Fruit fly (Drosophila melanogaster) whole organism, prepupa: ENCODE measurements around the gene CG6739.

Experiments used
- Blimp-1 ChIP-seq: fragments of 200-800 bp; sonication (Bioruptor generic); optimal IDR thresholded peaks from 3 replicates; lab custom pipeline; 2017; ENCODE audit warnings: missing biosample characterization, missing genetic modification characterization, mild to moderate bottlenecking, moderate library complexity, missing genetic modification reagents
- CG10631 ChIP-seq: fragments of 200-800 bp; sonication (Bioruptor generic); optimal IDR thresholded peaks from 2 replicates; lab custom pipeline; 2016; ENCODE audit warnings: missing biosample characterization, missing genetic modification characterization
- CG11294 ChIP-seq: fragments of 200-800 bp; sonication (Bioruptor generic); IDR thresholded peaks from 2 replicates; pipeline ENCODE4 v1.3.6; 2022; ENCODE audit warnings: missing biosample characterization, missing genetic modification characterization
- CG11762 ChIP-seq: fragments of 200-800 bp; sonication (Bioruptor generic); optimal IDR thresholded peaks from 3 replicates; lab custom pipeline; 2016; ENCODE audit warnings: missing biosample characterization, missing genetic modification characterization; ENCODE audit not compliant: insufficient read depth
- CG11902 ChIP-seq: fragments of 200-800 bp; sonication (Bioruptor generic); optimal IDR thresholded peaks from 3 replicates; lab custom pipeline; 2016; ENCODE audit warnings: missing biosample characterization, missing genetic modification characterization
- CG15336 ChIP-seq: fragments of 200-800 bp; sonication (Bioruptor generic); IDR thresholded peaks from 2 replicates; pipeline ENCODE4 v1.3.6; 2022; ENCODE audit warnings: missing biosample characterization, missing genetic modification characterization
- CG1621 ChIP-seq: fragments of 200-800 bp; sonication (Bioruptor generic); optimal IDR thresholded peaks from 3 replicates; lab custom pipeline; 2018; ENCODE audit warnings: missing biosample characterization, mild to moderate bottlenecking, missing genetic modification characterization
- CG16779 ChIP-seq: fragments of 200-800 bp; sonication (Bioruptor generic); optimal IDR thresholded peaks from 3 replicates; lab custom pipeline; 2017; ENCODE audit warnings: missing biosample characterization, mild to moderate bottlenecking, missing genetic modification characterization
- CG31627 ChIP-seq: fragments of 200-800 bp; sonication (Bioruptor generic); optimal IDR thresholded peaks from 3 replicates; lab custom pipeline; 2016; ENCODE audit warnings: missing biosample characterization, missing genetic modification characterization
- CG32006 ChIP-seq: fragments of 200-800 bp; sonication (Bioruptor generic); optimal IDR thresholded peaks from 3 replicates; lab custom pipeline; 2017; ENCODE audit warnings: missing biosample characterization, mild to moderate bottlenecking, missing genetic modification characterization
- CG34406 ChIP-seq: fragments of 200-800 bp; sonication (Bioruptor generic); optimal IDR thresholded peaks from 3 replicates; lab custom pipeline; 2016; ENCODE audit warnings: missing biosample characterization, missing genetic modification characterization
- CG3919 ChIP-seq: fragments of 200-800 bp; sonication (Bioruptor generic); optimal IDR thresholded peaks from 3 replicates; lab custom pipeline; 2016; ENCODE audit warnings: missing biosample characterization, missing genetic modification characterization
- CG4318 ChIP-seq: fragments of 200-800 bp; sonication (Bioruptor generic); optimal IDR thresholded peaks from 3 replicates; lab custom pipeline; 2017; ENCODE audit warnings: missing biosample characterization, mild to moderate bottlenecking, missing genetic modification characterization
- CG6163 ChIP-seq: fragments of 200-800 bp; sonication (Bioruptor generic); IDR thresholded peaks from 3 replicates; pipeline ENCODE4 v1.3.6; 2022; ENCODE audit warnings: missing biosample characterization, missing genetic modification characterization
- CG6276 ChIP-seq: fragments of 200-800 bp; sonication (Bioruptor generic); optimal IDR thresholded peaks from 2 replicates; lab custom pipeline; 2017; ENCODE audit warnings: missing biosample characterization, mild to moderate bottlenecking, missing genetic modification characterization
- CG6792 ChIP-seq: fragments of 200-800 bp; sonication (Bioruptor generic); optimal IDR thresholded peaks from 3 replicates; lab custom pipeline; 2016; ENCODE audit warnings: missing biosample characterization, missing genetic modification characterization
- CG6854 ChIP-seq: fragments of 200-800 bp; sonication (Bioruptor generic); optimal IDR thresholded peaks from 2 replicates; lab custom pipeline; 2017; ENCODE audit warnings: missing biosample characterization, mild to moderate bottlenecking, missing genetic modification characterization
- CG7368 ChIP-seq: fragments of 200-800 bp; sonication (Bioruptor generic); optimal IDR thresholded peaks from 3 replicates; lab custom pipeline; 2016; ENCODE audit warnings: missing biosample characterization, missing genetic modification characterization
- CG8119 ChIP-seq: fragments of 200-800 bp; sonication (Bioruptor generic); IDR thresholded peaks from 3 replicates; pipeline ENCODE4 v1.3.6; 2022; ENCODE audit warnings: missing biosample characterization, missing genetic modification characterization
- CG8632 ChIP-seq: fragments of 200-800 bp; sonication (Bioruptor generic); optimal IDR thresholded peaks from 3 replicates; lab custom pipeline; 2016; ENCODE audit warnings: missing biosample characterization, missing genetic modification characterization
- CG9139 ChIP-seq: fragments of 200-800 bp; sonication (Bioruptor generic); optimal IDR thresholded peaks from 3 replicates; lab custom pipeline; 2017; ENCODE audit warnings: missing biosample characterization, mild to moderate bottlenecking, missing genetic modification characterization
- Eip75B ChIP-seq: fragments of 200-800 bp; sonication (Bioruptor generic); optimal IDR thresholded peaks from 3 replicates; lab custom pipeline; 2016; ENCODE audit warnings: missing biosample characterization, missing genetic modification characterization
- Eip78C ChIP-seq: fragments of 200-800 bp; sonication (Bioruptor generic); peaks from one replicate; lab custom pipeline; 2016; ENCODE audit warnings: missing biosample characterization, missing genetic modification characterization
- Eip93F ChIP-seq: fragments of 200-800 bp; sonication (Bioruptor generic); optimal IDR thresholded peaks from 2 replicates; lab custom pipeline; 2016; ENCODE audit warnings: missing biosample characterization, mild to moderate bottlenecking, missing genetic modification characterization
- Ets21C ChIP-seq: fragments of 200-800 bp; sonication (Bioruptor generic); optimal IDR thresholded peaks from 3 replicates; lab custom pipeline; 2016; ENCODE audit warnings: missing biosample characterization, missing genetic modification characterization
- Ets96B ChIP-seq: fragments of 200-800 bp; optimal IDR thresholded peaks from 2 replicates; lab custom pipeline; 2019; ENCODE audit warnings: missing biosample characterization, mild to moderate bottlenecking, missing genetic modification characterization, moderate library complexity
- Gug ChIP-seq: fragments of 200-800 bp; sonication (Bioruptor generic); IDR thresholded peaks from 2 replicates; pipeline ENCODE4 v1.3.6; 2022; ENCODE audit warnings: missing biosample characterization, missing genetic modification characterization
- Hr38 ChIP-seq: sonication (Bioruptor generic); optimal IDR thresholded peaks from 2 replicates; lab custom pipeline; 2016; ENCODE audit warnings: missing biosample characterization, missing genetic modification characterization
- Hr39 ChIP-seq: fragments of 200-800 bp; sonication (Bioruptor generic); optimal IDR thresholded peaks from 2 replicates; lab custom pipeline; 2016; ENCODE audit warnings: missing biosample characterization, missing genetic modification characterization
- Hr4 ChIP-seq: fragments of 200-800 bp; sonication (Bioruptor generic); optimal IDR thresholded peaks from 3 replicates; lab custom pipeline; 2016; ENCODE audit warnings: missing biosample characterization, missing genetic modification characterization
- Lpt ChIP-seq: fragments of 200-800 bp; sonication (Bioruptor generic); optimal IDR thresholded peaks from 3 replicates; lab custom pipeline; 2016; ENCODE audit warnings: missing biosample characterization, missing genetic modification characterization
- Met ChIP-seq: fragments of 200-800 bp; sonication (Bioruptor generic); optimal IDR thresholded peaks from 3 replicates; lab custom pipeline; 2016; ENCODE audit warnings: missing biosample characterization, missing genetic modification characterization
- OdsH ChIP-seq: fragments of 200-800 bp; sonication (Bioruptor generic); optimal IDR thresholded peaks from 3 replicates; lab custom pipeline; 2016; ENCODE audit warnings: missing biosample characterization, missing genetic modification characterization
- Sox15 ChIP-seq: fragments of 200-800 bp; sonication (Bioruptor generic); optimal IDR thresholded peaks from 3 replicates; lab custom pipeline; 2016; ENCODE audit warnings: missing biosample characterization, missing genetic modification characterization
- achi ChIP-seq: fragments of 200-800 bp; sonication (Bioruptor generic); optimal IDR thresholded peaks from 3 replicates; lab custom pipeline; 2016; ENCODE audit warnings: missing biosample characterization, missing genetic modification characterization
- cyc ChIP-seq: fragments of 200-800 bp; sonication (Bioruptor generic); optimal IDR thresholded peaks from 3 replicates; lab custom pipeline; 2016; ENCODE audit warnings: missing biosample characterization, missing genetic modification characterization
- dsx ChIP-seq: fragments of 200-800 bp; optimal IDR thresholded peaks from 3 replicates; lab custom pipeline; 2019; ENCODE audit warnings: missing biosample characterization, mild to moderate bottlenecking, missing genetic modification characterization, moderate library complexity; ENCODE audit not compliant: poor library complexity, severe bottlenecking
- eg ChIP-seq: fragments of 200-800 bp; sonication (Bioruptor generic); IDR thresholded peaks from 3 replicates; pipeline ENCODE4 v1.3.6; 2022; ENCODE audit warnings: missing biosample characterization, missing genetic modification characterization
- esn ChIP-seq: fragments of 200-800 bp; sonication (Bioruptor generic); optimal IDR thresholded peaks from 2 replicates; lab custom pipeline; 2016; ENCODE audit warnings: missing biosample characterization, mild to moderate bottlenecking, missing genetic modification characterization, moderate library complexity
- fd59A ChIP-seq: fragments of 200-800 bp; sonication (Bioruptor generic); optimal IDR thresholded peaks from 2 replicates; lab custom pipeline; 2017; ENCODE audit warnings: missing biosample characterization, mild to moderate bottlenecking, missing genetic modification characterization, missing genetic modification reagents
- fd85E ChIP-seq: fragments of 200-800 bp; sonication (Bioruptor generic); optimal IDR thresholded peaks from 3 replicates; lab custom pipeline; 2016; ENCODE audit warnings: missing biosample characterization, missing genetic modification characterization
- fkh ChIP-seq: fragments of 200-800 bp; sonication (Bioruptor generic); optimal IDR thresholded peaks from 3 replicates; lab custom pipeline; 2017; ENCODE audit warnings: missing biosample characterization, mild to moderate bottlenecking, missing genetic modification characterization, moderate library complexity
- lz ChIP-seq: fragments of 200-800 bp; sonication (Bioruptor generic); optimal IDR thresholded peaks from 3 replicates; lab custom pipeline; 2016; ENCODE audit warnings: missing biosample characterization, missing genetic modification characterization
- net ChIP-seq: fragments of 200-800 bp; sonication (Bioruptor generic); optimal IDR thresholded peaks from 3 replicates; lab custom pipeline; 2016; ENCODE audit warnings: missing biosample characterization, missing genetic modification characterization
- salr ChIP-seq, 2 experiments: fragments of 200-800 bp; sonication (Bioruptor generic); optimal IDR thresholded peaks; 3 replicates each; lab custom pipeline; 2016 to 2018; ENCODE audit warnings: missing biosample characterization in 2 of 2, missing genetic modification characterization in 2 of 2, mild to moderate bottlenecking in 1 of 2
- spab ChIP-seq: fragments of 200-800 bp; sonication (Bioruptor generic); optimal IDR thresholded peaks from 2 replicates; lab custom pipeline; 2017; ENCODE audit warnings: missing biosample characterization, mild to moderate bottlenecking, missing genetic modification characterization, missing genetic modification reagents
- ss ChIP-seq, 2 experiments: fragments of 200-800 bp; sonication (Bioruptor generic); optimal IDR thresholded peaks; 2 replicates in 1 of 2; 3 replicates in 1 of 2; lab custom pipeline; 2017 to 2018; ENCODE audit warnings: mild to moderate bottlenecking in 2 of 2, missing biosample characterization in 2 of 2, missing genetic modification characterization in 2 of 2, moderate library complexity in 1 of 2
- svp ChIP-seq: fragments of 200-800 bp; sonication (Bioruptor generic); peaks from one replicate; lab custom pipeline; 2016; ENCODE audit warnings: missing biosample characterization, missing genetic modification characterization
- vri ChIP-seq: fragments of 200-800 bp; sonication (Bioruptor generic); optimal IDR thresholded peaks from 3 replicates; lab custom pipeline; 2016; ENCODE audit warnings: missing biosample characterization, mild to moderate bottlenecking, missing genetic modification characterization

CG6739 gene

dm6 chr2L:7596862-7597261 lies 11.3 kb upstream of the CG6739 start (continued):
- TF ChIP-seq CG7368 (GFP tag; lab: Kevin White, UChicago) (peak; percentile 53), esn (GFP tag; lab: Kevin White, UChicago) (peak; percentile 76), Met (GFP tag; lab: Kevin White, UChicago) (peak; percentile 74), spab (peak; percentile 25), CG4318 (peak; percentile 35), CG15336 (GFP tag; lab: Robert Waterston, UW) (peak; percentile 79), eg (GFP tag; lab: Robert Waterston, UW) (peak; percentile 76), CG16779 (tag; lab: Kevin White, UChicago) (peak; percentile 11), Ets96B (tag; lab: Kevin White, UChicago) (peak; percentile 42), CG31627 (GFP tag; lab: Kevin White, UChicago) (peak; percentile 73), fd85E (GFP tag; lab: Kevin White, UChicago) (peak; percentile 23)
- TF ChIP-seq, all 60 proteins: peak for 55

- TF ChIP-seq Lpt (no peak), CG10631 (GFP tag; lab: Kevin White, UChicago) (no peak), Eip78C (peak; percentile 81), Eip75B (GFP tag; lab: Kevin White, UChicago) (peak; percentile 9), CG8632 (no peak), salr (GFP tag; optimal IDR thresholded peaks at IDR 0.05; lab: Kevin White, UChicago) (no peak), CG9139 (GFP tag; lab: Kevin White, UChicago) (no peak), Hr4 (GFP tag; lab: Kevin White, UChicago) (peak; percentile 63), dsx (GFP tag; lab: Kevin White, UChicago) (no peak), Ets96B (tag; lab: Kevin White, UChicago) (no peak), CG3919 (GFP tag; lab: Kevin White, UChicago) (peak; percentile 31), CG34406 (GFP tag; lab: Kevin White, UChicago) (peak; percentile 40), CG7368 (GFP tag; lab: Kevin White, UChicago) (no peak), Blimp-1 (GFP tag; lab: Kevin White, UChicago) (peak; percentile 40), Ets21C (GFP tag; lab: Kevin White, UChicago) (no peak), CG6276 (GFP tag; lab: Kevin White, UChicago) (peak; percentile 25), Met (GFP tag; lab: Kevin White, UChicago) (peak; percentile 23), net (no peak), CG11902 (GFP tag; lab: Kevin White, UChicago) (peak; percentile 59), esn (GFP tag; lab: Kevin White, UChicago) (no peak), svp (peak; percentile 85), CG11294 (GFP tag; lab: Robert Waterston, UW) (no peak), Gug (GFP tag; lab: Robert Waterston, UW) (no peak), lz (GFP tag; lab: Kevin White, UChicago) (peak; percentile 23), spab (no peak), fd59A (no peak), CG11762 (GFP tag; lab: Kevin White, UChicago) (no peak), fd85E (GFP tag; lab: Kevin White, UChicago) (no peak), Hr39 (GFP tag; lab: Kevin White, UChicago) (peak; percentile 54), Sox15 (GFP tag; lab: Kevin White, UChicago) (peak; percentile 17), CG6163 (peak; percentile 50; the same call in 1 of the 3 replicates), eg (GFP tag; lab: Robert Waterston, UW) (peak; percentile 58), Eip93F (GFP tag; lab: Kevin White, UChicago) (no peak), CG1621 (tag; lab: Kevin White, UChicago) (no peak), CG32006 (GFP tag; lab: Kevin White, UChicago) (peak; percentile 52), CG31627 (GFP tag; lab: Kevin White, UChicago) (peak; percentile 28), OdsH (GFP tag; lab: Kevin White, UChicago) (peak; percentile 43), CG4318 (peak; percentile 12), Hr38 (GFP tag; lab: Kevin White, UChicago) (no peak), achi (GFP tag; lab: Kevin White, UChicago) (no peak), fkh (GFP tag; lab: Kevin White, UChicago) (no peak), CG8119 (GFP tag; lab: Robert Waterston, UW) (peak; percentile 69), ss (GFP tag; optimal IDR thresholded peaks at IDR 0.05; lab: Kevin White, UChicago) (no peak), cyc (GFP tag; lab: Kevin White, UChicago) (peak; percentile 41), vri (GFP tag; lab: Kevin White, UChicago) (no peak), CG6854 (GFP tag; lab: Kevin White, UChicago) (no peak), CG6792 (GFP tag; lab: Kevin White, UChicago) (peak; percentile 28)
Measured at dm6 chr2L:7597431-7597830, 10.8 kb upstream of the CG6739 start.
